Fruit fly (Drosophila melanogaster) whole organism, pupa: Measurements from ENCODE around the gene a10.
A peak's percentile ranks its signal among the peaks of the same experiment; 100 is the strongest.

ENCODE experiments used
- CG10348 ChIP-seq: fragments of 200-800 bp; sonication (Bioruptor generic); IDR thresholded peaks from 2 replicates; pipeline ENCODE4 v1.3.6; 2022; ENCODE audit warnings: missing biosample characterization, missing genetic modification characterization
- CG12605 ChIP-seq: fragments of 200-800 bp; sonication (Bioruptor generic); IDR thresholded peaks from 2 replicates; pipeline ENCODE4 v1.3.6; 2022; ENCODE audit warnings: missing biosample characterization, missing genetic modification characterization
- CG13204 ChIP-seq: fragments of 200-800 bp; sonication (Bioruptor generic); optimal IDR thresholded peaks from 2 replicates; lab custom pipeline; 2018; ENCODE audit warnings: missing biosample characterization, mild to moderate bottlenecking, missing genetic modification characterization, moderate library complexity
- CG14655 ChIP-seq: fragments of 200-800 bp; sonication (Bioruptor generic); optimal IDR thresholded peaks from 3 replicates; lab custom pipeline; 2017; ENCODE audit warnings: mild to moderate bottlenecking, missing biosample characterization, missing genetic modification reagents, missing genetic modification characterization
- CG15710 ChIP-seq: fragments of 200-800 bp; sonication (Bioruptor generic); optimal IDR thresholded peaks from 2 replicates; lab custom pipeline; 2018; ENCODE audit warnings: missing biosample characterization, mild to moderate bottlenecking, missing genetic modification characterization, moderate library complexity
- CG17806 ChIP-seq: fragments of 200-800 bp; sonication (Bioruptor generic); optimal IDR thresholded peaks from 2 replicates; lab custom pipeline; 2018; ENCODE audit warnings: missing biosample characterization, mild to moderate bottlenecking, missing genetic modification characterization, moderate library complexity
- CG32121 ChIP-seq: fragments of 200-800 bp; sonication (Bioruptor generic); IDR thresholded peaks from 2 replicates; pipeline ENCODE4 v1.3.6; 2022; ENCODE audit warnings: missing biosample characterization, missing genetic modification characterization
- CG34367 ChIP-seq: fragments of 200-800 bp; sonication (Bioruptor generic); optimal IDR thresholded peaks from 2 replicates; lab custom pipeline; 2018; ENCODE audit warnings: missing biosample characterization, mild to moderate bottlenecking, missing genetic modification characterization
- CG4496 ChIP-seq: fragments of 200-800 bp; sonication (Bioruptor generic); IDR thresholded peaks from 3 replicates; pipeline ENCODE4 v1.3.6; 2022; ENCODE audit warnings: missing biosample characterization, missing genetic modification characterization
- CG8159 ChIP-seq: fragments of 200-800 bp; sonication (Bioruptor generic); optimal IDR thresholded peaks from 3 replicates; lab custom pipeline; 2018; ENCODE audit warnings: missing biosample characterization, mild to moderate bottlenecking, missing genetic modification characterization, moderate library complexity
- CG8301 ChIP-seq: fragments of 200-800 bp; sonication (Bioruptor generic); optimal IDR thresholded peaks from 2 replicates; lab custom pipeline; 2018; ENCODE audit warnings: missing biosample characterization, mild to moderate bottlenecking, missing genetic modification characterization
- CG9948 ChIP-seq: fragments of 200-800 bp; sonication (Bioruptor generic); optimal IDR thresholded peaks from 2 replicates; lab custom pipeline; 2018; ENCODE audit warnings: missing biosample characterization, mild to moderate bottlenecking, missing genetic modification characterization, moderate library complexity
- D1 ChIP-seq: fragments of 200-800 bp; sonication (Bioruptor generic); optimal IDR thresholded peaks from 2 replicates; lab custom pipeline; 2018; ENCODE audit warnings: missing biosample characterization, mild to moderate bottlenecking, missing genetic modification characterization, moderate library complexity
- EcR ChIP-seq: fragments of 200-800 bp; sonication (Bioruptor generic); optimal IDR thresholded peaks from 3 replicates; lab custom pipeline; 2019; ENCODE audit warnings: missing biosample characterization, missing genetic modification characterization, mild to moderate bottlenecking, moderate library complexity, missing genetic modification reagents
- Ets98B ChIP-seq: fragments of 200-800 bp; sonication (Bioruptor generic); IDR thresholded peaks from 2 replicates; pipeline ENCODE4 v1.3.6; 2022; ENCODE audit warnings: missing biosample characterization, missing genetic modification characterization
- Pif1A ChIP-seq: fragments of 200-800 bp; sonication (Bioruptor generic); optimal IDR thresholded peaks from 3 replicates; lab custom pipeline; 2016; ENCODE audit warnings: missing biosample characterization, missing genetic modification characterization
- Pif1B ChIP-seq: fragments of 200-800 bp; sonication (Bioruptor generic); optimal IDR thresholded peaks from 3 replicates; lab custom pipeline; 2016; ENCODE audit warnings: missing biosample characterization, missing genetic modification characterization
- Snoo ChIP-seq: fragments of 200-800 bp; sonication (Bioruptor generic); optimal IDR thresholded peaks from 3 replicates; lab custom pipeline; 2017; ENCODE audit warnings: missing biosample characterization, mild to moderate bottlenecking, missing genetic modification characterization, inconsistent platforms
- fd96Ca ChIP-seq: fragments of 200-800 bp; sonication (Bioruptor generic); IDR thresholded peaks from 3 replicates; pipeline ENCODE4 v1.3.6; 2022; ENCODE audit warnings: missing biosample characterization, missing genetic modification characterization
- gl ChIP-seq: fragments of 200-800 bp; sonication (Bioruptor generic); optimal IDR thresholded peaks from 2 replicates; lab custom pipeline; 2018; ENCODE audit warnings: missing biosample characterization, mild to moderate bottlenecking, missing genetic modification characterization
- rn ChIP-seq: fragments of 200-800 bp; sonication (Bioruptor generic); IDR thresholded peaks from 2 replicates; pipeline ENCODE4 v1.3.6; 2022; ENCODE audit warnings: missing biosample characterization, missing genetic modification characterization

Gene a10

DNA sequence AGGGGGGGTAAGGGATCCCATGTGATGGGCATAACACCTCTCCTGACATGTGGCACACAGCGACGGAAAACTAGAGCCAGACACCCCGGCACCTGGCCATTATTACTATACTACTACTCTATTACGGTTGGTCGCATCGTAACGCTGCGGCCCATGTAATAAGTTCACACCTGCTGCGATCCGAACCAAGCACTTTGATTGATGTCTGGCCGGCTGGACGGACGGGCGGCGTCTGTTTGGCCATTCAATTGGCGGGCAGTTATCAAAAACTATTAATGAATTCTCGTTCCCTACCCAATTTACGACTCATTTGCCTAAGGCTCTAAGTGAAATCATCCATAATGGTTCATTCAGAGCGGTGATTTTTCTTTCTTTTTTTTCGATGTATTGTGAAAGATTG lies 16.0 kb downstream of the a10 start:
- TF ChIP-seq Pif1B (no peak), D1 (tag; lab: Kevin White, UChicago) (no peak), Pif1A (GFP tag; lab: Kevin White, UChicago) (no peak), CG8301 (no peak), CG13204 (GFP tag; lab: Kevin White, UChicago) (no peak), EcR (GFP tag; lab: Kevin White, UChicago) (no peak), CG32121 (GFP tag; lab: Robert Waterston, UW) (no peak), Snoo (tag; lab: Kevin White, UChicago) (no peak), CG34367 (tag; lab: Kevin White, UChicago) (no peak), gl (tag; lab: Kevin White, UChicago) (no peak), CG14655 (GFP tag; lab: Kevin White, UChicago) (no peak), fd96Ca (GFP tag; lab: Robert Waterston, UW) (no peak), CG17806 (tag; lab: Kevin White, UChicago) (no peak), CG12605 (GFP tag; lab: Robert Waterston, UW) (no peak), CG10348 (GFP tag; lab: Robert Waterston, UW) (no peak), Ets98B (GFP tag; lab: Robert Waterston, UW) (no peak), CG8159 (tag; lab: Kevin White, UChicago) (no peak), CG15710 (tag; lab: Kevin White, UChicago) (no peak), CG4496 (GFP tag; lab: Robert Waterston, UW) (no peak)

DNA sequence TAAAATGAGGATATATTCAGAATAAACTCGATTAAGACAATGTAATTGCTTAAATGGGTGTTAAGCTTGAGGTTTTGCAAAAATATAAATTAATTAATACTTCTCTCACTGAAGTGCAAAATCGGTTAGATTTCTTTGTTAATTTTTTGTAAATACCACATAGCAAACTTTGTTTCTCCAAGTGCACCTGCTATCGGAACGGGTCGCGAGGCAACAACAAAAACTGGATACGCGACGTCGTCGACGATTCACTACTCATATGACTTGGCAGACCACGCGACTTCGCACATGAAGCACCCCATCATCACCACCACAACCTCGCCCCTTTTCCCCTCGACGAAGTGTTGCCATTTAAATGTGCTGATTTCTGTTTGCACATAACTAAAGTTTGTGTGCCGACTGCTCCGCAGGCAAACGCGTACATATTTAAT lies 16.5 kb downstream of the a10 start:
- TF ChIP-seq CG34367 (tag; lab: Kevin White, UChicago) (peak; percentile 40), Snoo (tag; lab: Kevin White, UChicago) (peak; percentile 49), CG8159 (tag; lab: Kevin White, UChicago) (peak; percentile 56), CG32121 (GFP tag; lab: Robert Waterston, UW) (no peak), fd96Ca (GFP tag; lab: Robert Waterston, UW) (peak; percentile 65), CG15710 (tag; lab: Kevin White, UChicago) (peak; percentile 60), CG4496 (GFP tag; lab: Robert Waterston, UW) (peak; percentile 64), CG17806 (tag; lab: Kevin White, UChicago) (peak; percentile 57), CG10348 (GFP tag; lab: Robert Waterston, UW) (0 out of 2 replicates have a peak, but pooled peaks have one; percentile 28), CG8301 (peak; percentile 44), CG12605 (GFP tag; lab: Robert Waterston, UW) (peak; percentile 17; the same call in 1 of the 2 replicates), CG9948 (peak; percentile 52), Pif1A (GFP tag; lab: Kevin White, UChicago) (peak; percentile 24), CG14655 (GFP tag; lab: Kevin White, UChicago) (peak; percentile 50), Pif1B (peak; percentile 55), EcR (GFP tag; lab: Kevin White, UChicago) (peak; percentile 60), Ets98B (GFP tag; lab: Robert Waterston, UW) (peak; percentile 72), gl (tag; lab: Kevin White, UChicago) (no peak), D1 (tag; lab: Kevin White, UChicago) (no peak), rn (GFP tag; lab: Robert Waterston, UW) (no peak), CG13204 (GFP tag; lab: Kevin White, UChicago) (peak; percentile 56)

DNA sequence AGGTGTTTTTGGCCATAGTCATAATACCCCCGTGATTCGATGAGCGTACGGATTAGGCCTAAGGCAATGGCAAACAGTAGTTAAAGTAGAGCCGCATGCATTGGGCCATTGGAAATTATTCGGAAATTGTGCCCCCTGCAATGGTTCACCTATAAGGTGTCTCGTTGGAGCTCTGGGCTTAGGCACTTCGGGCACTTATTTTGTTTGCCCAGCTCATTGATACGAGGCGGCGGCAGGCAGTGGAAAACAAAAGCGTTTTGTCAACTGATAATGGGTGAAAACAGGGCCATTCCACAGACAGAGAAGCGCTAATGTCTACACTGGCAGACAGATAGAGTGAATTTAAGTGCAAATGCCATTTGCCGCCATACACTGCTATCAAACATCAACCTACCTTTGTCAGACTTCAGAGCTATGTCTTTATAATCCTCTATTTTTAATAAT lies 17.3 kb downstream of the a10 start:
- TF ChIP-seq CG15710 (tag; lab: Kevin White, UChicago) (no peak), Pif1B (no peak), CG32121 (GFP tag; lab: Robert Waterston, UW) (0 out of 2 replicates have a peak, but pooled peaks have one; percentile 9), CG13204 (GFP tag; lab: Kevin White, UChicago) (no peak), gl (tag; lab: Kevin White, UChicago) (no peak), CG9948 (no peak), CG4496 (GFP tag; lab: Robert Waterston, UW) (peak; percentile 63; the same call in 2 of the 3 replicates), CG10348 (GFP tag; lab: Robert Waterston, UW) (no peak), Pif1A (GFP tag; lab: Kevin White, UChicago) (no peak)

DNA sequence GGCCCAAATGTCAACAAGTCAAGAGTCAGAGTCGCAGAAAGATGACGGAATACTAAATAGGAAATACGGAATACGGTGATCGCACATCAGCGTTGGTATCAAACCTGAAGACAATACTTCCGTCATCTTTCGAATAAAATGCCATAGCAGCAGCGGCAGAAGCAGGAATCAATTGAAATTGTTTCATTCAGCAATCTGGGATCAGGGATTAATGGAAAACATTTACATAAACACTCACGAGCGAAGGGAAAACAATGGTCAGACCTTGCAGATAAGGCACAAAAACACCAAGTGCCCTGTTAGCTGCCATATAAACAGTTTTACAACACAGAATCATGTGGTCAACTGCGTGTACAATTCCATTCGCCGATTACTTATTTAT lies 18.1 kb downstream of the a10 start:
- TF ChIP-seq CG4496 (GFP tag; lab: Robert Waterston, UW) (no peak), CG15710 (tag; lab: Kevin White, UChicago) (no peak), rn (GFP tag; lab: Robert Waterston, UW) (no peak), CG12605 (GFP tag; lab: Robert Waterston, UW) (no peak), CG32121 (GFP tag; lab: Robert Waterston, UW) (no peak), CG8159 (tag; lab: Kevin White, UChicago) (no peak), CG34367 (tag; lab: Kevin White, UChicago) (no peak), CG10348 (GFP tag; lab: Robert Waterston, UW) (no peak), CG8301 (no peak), CG14655 (GFP tag; lab: Kevin White, UChicago) (no peak)

DNA sequence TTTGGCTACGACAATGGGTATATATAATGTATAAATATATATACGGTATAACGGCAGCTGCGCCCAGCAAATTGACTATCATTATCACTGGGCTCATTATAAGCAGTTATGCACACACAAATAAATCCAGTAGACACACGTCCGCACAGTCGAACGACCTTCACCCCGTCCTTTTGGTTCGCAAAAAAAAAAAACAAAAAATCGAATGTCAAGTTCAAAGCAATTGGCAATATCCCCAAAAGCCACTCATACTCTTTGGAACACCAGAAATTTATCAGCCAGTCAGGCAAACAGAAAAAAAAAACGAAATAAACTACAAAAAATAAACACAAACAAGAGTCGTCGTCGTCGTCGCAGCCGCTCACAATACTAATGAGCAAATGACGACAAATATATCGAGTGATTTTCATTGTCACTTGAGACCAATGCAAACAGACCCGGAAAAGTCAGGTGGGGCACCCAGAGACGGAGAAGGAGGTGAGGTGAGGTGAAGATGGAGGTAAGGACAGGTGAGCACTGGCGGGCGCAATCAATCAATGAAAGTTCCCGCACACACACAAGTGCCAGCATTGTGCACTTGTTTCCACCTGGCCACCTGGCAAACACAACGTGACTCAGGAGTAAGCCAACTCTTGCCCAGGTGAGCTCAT lies 18.7 kb downstream of the a10 start:
- TF ChIP-seq fd96Ca (GFP tag; lab: Robert Waterston, UW): 0 out of 3 replicates have a peak, but pooled peaks have one; percentile 64
- TF ChIP-seq gl (tag; lab: Kevin White, UChicago): no peak
- peak; percentile 46 for TF ChIP-seq Pif1A (GFP tag; lab: Kevin White, UChicago)
- TF ChIP-seq CG12605 (GFP tag; lab: Robert Waterston, UW): no peak
- TF ChIP-seq CG10348 (GFP tag; lab: Robert Waterston, UW): 0 out of 2 replicates have a peak, but pooled peaks have one; percentile 20
- TF ChIP-seq EcR (GFP tag; lab: Kevin White, UChicago): peak; percentile 37
- TF ChIP-seq CG15710 (tag; lab: Kevin White, UChicago): peak; percentile 30
- peak; percentile 24; the same call in 1 of the 3 replicates for TF ChIP-seq CG4496 (GFP tag; lab: Robert Waterston, UW)
- TF ChIP-seq CG17806 (tag; lab: Kevin White, UChicago): peak; percentile 17
- TF ChIP-seq Pif1B: no peak
